Fruit fly (Drosophila melanogaster): ENCODE measurements around the gene mRpL21.

dm6 chr3L:19291465-19292413, 36.9 kb upstream of the mRpL21 start:
- no peak for TF ChIP-seq woc (GFP tag; optimal IDR thresholded peaks at IDR 0.05)
- TF ChIP-seq dmrt93B (GFP tag; optimal IDR thresholded peaks at IDR 0.05) = no peak
- no peak for TF ChIP-seq psq (GFP tag; optimal IDR thresholded peaks at IDR 0.05)
